Worm (Caenorhabditis elegans): ENCODE measurements around the gene cut-3.

The cut-3 gene

ce11 chrII:8396041-8396440, 50.6 kb downstream of the cut-3 start, which contains the start of gene F49E12.7:
Gene F49E12.7 (minus strand): TSS chrII:8396141.
- no peak for TF ChIP-seq nhr-12 (tag; optimal IDR thresholded peaks at IDR 0.05)
- no peak for TF ChIP-seq elt-3 (tag; optimal IDR thresholded peaks at IDR 0.05)
- no peak for TF ChIP-seq sptf-1 (tag; optimal IDR thresholded peaks at IDR 0.05)
- TF ChIP-seq unc-39 (tag; optimal IDR thresholded peaks at IDR 0.05) = no peak
- TF ChIP-seq drap-1 (GFP tag; optimal IDR thresholded peaks at IDR 0.05) = no peak
- TF ChIP-seq ham-2 (GFP tag; optimal IDR thresholded peaks at IDR 0.05) = no peak
- TF ChIP-seq tbx-8 (GFP tag; optimal IDR thresholded peaks at IDR 0.05) = no peak
- no peak for TF ChIP-seq lin-13 (tag; optimal IDR thresholded peaks at IDR 0.05)

Data from whole organism, mixed stage, embryonic.